Fruit fly (Drosophila melanogaster) whole organism, embryonic: ENCODE results near the gene CG9338.
A peak's percentile ranks its signal among the peaks of the same experiment; 100 is the strongest.

Experiments used
- Ada2b ChIP-seq: fragments of 200-800 bp; sonication (Bioruptor generic); IDR thresholded peaks from 2 replicates; pipeline ENCODE4 v1.3.6; 2022; ENCODE audit warnings: missing biosample characterization, missing genetic modification characterization
- BEAF-32 ChIP-seq: fragments of 200-800 bp; sonication (Bioruptor generic); optimal IDR thresholded peaks from 3 replicates; lab custom pipeline; 2017; ENCODE audit warnings: missing biosample characterization, missing genetic modification characterization, mild to moderate bottlenecking, moderate library complexity, missing genetic modification reagents
- Bgb ChIP-seq: fragments of 200-800 bp; sonication (Bioruptor generic); IDR thresholded peaks from 2 replicates; pipeline ENCODE4 v1.3.6; 2022; ENCODE audit warnings: missing biosample characterization, missing genetic modification characterization; ENCODE audit not compliant: partially characterized antibody
- C15 ChIP-seq: fragments of 200-800 bp; sonication (Bioruptor generic); IDR thresholded peaks from 3 replicates; pipeline ENCODE4 v1.3.6; 2022; ENCODE audit warnings: missing biosample characterization, missing genetic modification characterization
- CG10267 ChIP-seq: fragments of 200-800 bp; sonication (Bioruptor generic); optimal IDR thresholded peaks from 2 replicates; lab custom pipeline; 2018; ENCODE audit warnings: missing biosample characterization, mild to moderate bottlenecking, missing genetic modification characterization, moderate library complexity
- CG10366 ChIP-seq: fragments of 200-800 bp; sonication (Bioruptor generic); IDR thresholded peaks from 2 replicates; pipeline ENCODE4 v1.3.6; 2022; ENCODE audit warnings: missing biosample characterization, missing genetic modification characterization
- CG10431 ChIP-seq: fragments of 200-800 bp; sonication (Bioruptor generic); optimal IDR thresholded peaks from 3 replicates; lab custom pipeline; 2018; ENCODE audit warnings: missing biosample characterization, mild to moderate bottlenecking, missing genetic modification characterization
- CG11247 ChIP-seq: fragments of 200-800 bp; sonication (Bioruptor generic); IDR thresholded peaks from 2 replicates; pipeline ENCODE4 v1.3.6; 2022; ENCODE audit warnings: missing biosample characterization, missing genetic modification characterization
- CG12104 ChIP-seq: fragments of 200-800 bp; sonication (Bioruptor generic); optimal IDR thresholded peaks from 3 replicates; lab custom pipeline; 2016; ENCODE audit warnings: missing biosample characterization, missing genetic modification characterization
- CG12219 ChIP-seq: fragments of 200-800 bp; sonication (Bioruptor generic); optimal IDR thresholded peaks from 3 replicates; lab custom pipeline; 2018; ENCODE audit warnings: missing biosample characterization, mild to moderate bottlenecking, missing genetic modification characterization
- CG12236 ChIP-seq: fragments of 200-800 bp; sonication (Bioruptor generic); optimal IDR thresholded peaks from 2 replicates; lab custom pipeline; 2016; ENCODE audit warnings: missing biosample characterization, missing genetic modification characterization
- CG13296 ChIP-seq: fragments of 200-800 bp; sonication (Bioruptor generic); optimal IDR thresholded peaks from 3 replicates; lab custom pipeline; 2018; ENCODE audit warnings: missing biosample characterization, mild to moderate bottlenecking, missing genetic modification characterization
- CG15601 ChIP-seq: fragments of 200-800 bp; sonication (Bioruptor generic); optimal IDR thresholded peaks from 3 replicates; lab custom pipeline; 2019; ENCODE audit warnings: missing biosample characterization, mild to moderate bottlenecking, missing genetic modification characterization, moderate library complexity
- CG1603 ChIP-seq: fragments of 200-800 bp; sonication (Bioruptor generic); optimal IDR thresholded peaks from 2 replicates; lab custom pipeline; 2019; ENCODE audit warnings: missing biosample characterization, mild to moderate bottlenecking, missing genetic modification characterization, moderate library complexity
- CG16779 ChIP-seq: fragments of 200-800 bp; sonication (Bioruptor generic); IDR thresholded peaks from 2 replicates; pipeline ENCODE4 v1.3.6; 2022; ENCODE audit warnings: missing biosample characterization, missing genetic modification characterization
- CG17385 ChIP-seq: fragments of 200-800 bp; sonication (Bioruptor generic); optimal IDR thresholded peaks from 3 replicates; lab custom pipeline; 2018; ENCODE audit warnings: missing biosample characterization, mild to moderate bottlenecking, missing genetic modification characterization
- CG17802 ChIP-seq: fragments of 200-800 bp; sonication (Bioruptor generic); optimal IDR thresholded peaks from 2 replicates; lab custom pipeline; 2018; ENCODE audit warnings: missing biosample characterization, mild to moderate bottlenecking, missing genetic modification characterization, moderate library complexity
- CG2120 ChIP-seq: fragments of 200-800 bp; sonication (Bioruptor generic); optimal IDR thresholded peaks from 3 replicates; lab custom pipeline; 2016; ENCODE audit warnings: missing biosample characterization, missing genetic modification characterization
- CG2202 ChIP-seq: fragments of 200-800 bp; sonication (Bioruptor generic); optimal IDR thresholded peaks from 2 replicates; lab custom pipeline; 2018; ENCODE audit warnings: missing biosample characterization, mild to moderate bottlenecking, missing genetic modification characterization
- CG3407 ChIP-seq: fragments of 200-800 bp; sonication (Bioruptor generic); optimal IDR thresholded peaks from 2 replicates; lab custom pipeline; 2018; ENCODE audit warnings: missing biosample characterization, mild to moderate bottlenecking, missing genetic modification characterization
- CG3838 ChIP-seq: fragments of 200-800 bp; sonication (Bioruptor generic); optimal IDR thresholded peaks from 3 replicates; lab custom pipeline; 2016; ENCODE audit warnings: missing biosample characterization, missing genetic modification characterization
- CG3995 ChIP-seq: fragments of 200-800 bp; sonication (Bioruptor generic); optimal IDR thresholded peaks from 3 replicates; lab custom pipeline; 2016; ENCODE audit warnings: missing biosample characterization, missing genetic modification characterization
- CG43689 ChIP-seq: fragments of 200-800 bp; sonication (Bioruptor generic); IDR thresholded peaks from 2 replicates; pipeline ENCODE4 v1.3.6; 2022; ENCODE audit warnings: missing biosample characterization, missing genetic modification characterization
- CG4707 ChIP-seq: fragments of 200-800 bp; sonication (Bioruptor generic); optimal IDR thresholded peaks from 2 replicates; lab custom pipeline; 2018; ENCODE audit warnings: missing biosample characterization, mild to moderate bottlenecking, missing genetic modification characterization, moderate library complexity
- CG4820 ChIP-seq: fragments of 200-800 bp; sonication (Bioruptor generic); optimal IDR thresholded peaks from 3 replicates; lab custom pipeline; 2016; ENCODE audit warnings: missing biosample characterization, missing genetic modification characterization
- CG5245 ChIP-seq: fragments of 200-800 bp; sonication (Bioruptor generic); optimal IDR thresholded peaks from 3 replicates; lab custom pipeline; 2016; ENCODE audit warnings: missing biosample characterization, missing genetic modification characterization
- CG6854 ChIP-seq: fragments of 200-800 bp; sonication (Bioruptor generic); optimal IDR thresholded peaks from 3 replicates; lab custom pipeline; 2017; ENCODE audit warnings: missing biosample characterization, mild to moderate bottlenecking, missing genetic modification characterization
- CG8089 ChIP-seq: fragments of 200-800 bp; sonication (Bioruptor generic); optimal IDR thresholded peaks from 3 replicates; lab custom pipeline; 2016; ENCODE audit warnings: missing biosample characterization, missing genetic modification characterization
- CG8359 ChIP-seq: fragments of 200-800 bp; sonication (Bioruptor generic); optimal IDR thresholded peaks from 2 replicates; lab custom pipeline; 2017; ENCODE audit warnings: missing biosample characterization, mild to moderate bottlenecking, missing genetic modification characterization, borderline replicate concordance
- CG8388 ChIP-seq: fragments of 200-800 bp; sonication (Bioruptor generic); optimal IDR thresholded peaks from 2 replicates; lab custom pipeline; 2019; ENCODE audit warnings: missing biosample characterization, mild to moderate bottlenecking, missing genetic modification characterization, moderate library complexity
- Hr51 ChIP-seq, 2 experiments: fragments of 200-800 bp; sonication (Bioruptor generic); optimal IDR thresholded peaks; 2 replicates in 1 of 2; 3 replicates in 1 of 2; lab custom pipeline; 2016 to 2018; ENCODE audit warnings: missing biosample characterization in 2 of 2, missing genetic modification characterization in 2 of 2, mild to moderate bottlenecking in 1 of 2, moderate library complexity in 1 of 2
- MESR4 ChIP-seq: fragments of 200-800 bp; sonication (Bioruptor generic); optimal IDR thresholded peaks from 2 replicates; lab custom pipeline; 2018; ENCODE audit warnings: missing biosample characterization, mild to moderate bottlenecking, missing genetic modification characterization, moderate library complexity
- NfI ChIP-seq: fragments of 200-800 bp; sonication (Bioruptor generic); optimal IDR thresholded peaks from 3 replicates; lab custom pipeline; 2018; ENCODE audit warnings: missing biosample characterization, mild to moderate bottlenecking, missing genetic modification characterization, moderate library complexity
- Sox102F ChIP-seq: fragments of 200-800 bp; sonication (Bioruptor generic); optimal IDR thresholded peaks from 2 replicates; lab custom pipeline; 2018; ENCODE audit warnings: missing biosample characterization, mild to moderate bottlenecking, missing genetic modification characterization, moderate library complexity
- Sry-δ ChIP-seq: fragments of 200-800 bp; sonication (Bioruptor generic); optimal IDR thresholded peaks from 2 replicates; lab custom pipeline; 2016; ENCODE audit warnings: missing biosample characterization, missing genetic modification characterization
- Ssrp ChIP-seq: fragments of 200-800 bp; sonication (Bioruptor generic); optimal IDR thresholded peaks from 2 replicates; lab custom pipeline; 2018; ENCODE audit warnings: missing biosample characterization, mild to moderate bottlenecking, missing genetic modification characterization, moderate library complexity
- Taf1 ChIP-seq: fragments of 200-800 bp; sonication (Bioruptor generic); IDR thresholded peaks from 2 replicates; pipeline ENCODE4 v1.3.6; 2022; ENCODE audit warnings: missing biosample characterization, missing genetic modification characterization
- ab ChIP-seq: fragments of 200-800 bp; sonication (Bioruptor generic); optimal IDR thresholded peaks from 2 replicates; lab custom pipeline; 2016; ENCODE audit warnings: missing biosample characterization, missing genetic modification characterization
- bab2 ChIP-seq: fragments of 200-800 bp; sonication (Bioruptor generic); optimal IDR thresholded peaks from 2 replicates; lab custom pipeline; 2016; ENCODE audit warnings: missing biosample characterization, missing genetic modification characterization
- cas ChIP-seq: fragments of 200-800 bp; sonication (Bioruptor generic); IDR thresholded peaks from 2 replicates; pipeline ENCODE4 v1.3.6; 2022; ENCODE audit warnings: missing biosample characterization, missing genetic modification characterization
- dati ChIP-seq: fragments of 200-800 bp; sonication (Bioruptor generic); IDR thresholded peaks from 2 replicates; pipeline ENCODE4 v1.3.6; 2022; ENCODE audit warnings: missing biosample characterization, missing genetic modification characterization
- dpn ChIP-seq, 2 experiments: fragments of 200-800 bp; sonication (Bioruptor generic); optimal IDR thresholded peaks; 3 replicates each; lab custom pipeline; 2016; ENCODE audit warnings: missing biosample characterization in 2 of 2, missing genetic modification characterization in 2 of 2
- ewg ChIP-seq: fragments of 200-800 bp; sonication (Bioruptor generic); optimal IDR thresholded peaks from 3 replicates; lab custom pipeline; 2017; ENCODE audit warnings: mild to moderate bottlenecking, missing biosample characterization, missing genetic modification reagents, missing genetic modification characterization
- eyg ChIP-seq: fragments of 200-800 bp; sonication (Bioruptor generic); optimal IDR thresholded peaks from 3 replicates; lab custom pipeline; 2016; ENCODE audit warnings: missing biosample characterization, missing genetic modification characterization
- gsb ChIP-seq: fragments of 200-800 bp; sonication (Bioruptor generic); IDR thresholded peaks from 2 replicates; pipeline ENCODE4 v1.3.6; 2022; ENCODE audit warnings: missing biosample characterization, missing genetic modification characterization
- ranshi ChIP-seq: fragments of 200-800 bp; sonication (Bioruptor generic); IDR thresholded peaks from 2 replicates; pipeline ENCODE4 v1.3.6; 2022; ENCODE audit warnings: missing biosample characterization, missing genetic modification characterization
- ro ChIP-seq: fragments of 200-800 bp; sonication (Bioruptor generic); IDR thresholded peaks from 2 replicates; pipeline ENCODE4 v1.3.6; 2022; ENCODE audit warnings: missing biosample characterization, missing genetic modification characterization
- sens-2 ChIP-seq: fragments of 200-800 bp; sonication (Bioruptor generic); IDR thresholded peaks from 2 replicates; pipeline ENCODE4 v1.3.6; 2022; ENCODE audit warnings: missing biosample characterization, missing genetic modification characterization
- tio ChIP-seq: fragments of 200-800 bp; sonication (Bioruptor generic); optimal IDR thresholded peaks from 2 replicates; lab custom pipeline; 2017; ENCODE audit warnings: missing biosample characterization, missing genetic modification characterization, inconsistent platforms
- unpg ChIP-seq: fragments of 200-800 bp; sonication (Bioruptor generic); optimal IDR thresholded peaks from 3 replicates; lab custom pipeline; 2018; ENCODE audit warnings: missing biosample characterization, mild to moderate bottlenecking, missing genetic modification characterization, moderate library complexity
- vvl ChIP-seq: fragments of 200-800 bp; sonication (Bioruptor generic); IDR thresholded peaks from 2 replicates; pipeline ENCODE4 v1.3.6; 2022; ENCODE audit warnings: missing biosample characterization, missing genetic modification characterization

Gene CG9338

DNA sequence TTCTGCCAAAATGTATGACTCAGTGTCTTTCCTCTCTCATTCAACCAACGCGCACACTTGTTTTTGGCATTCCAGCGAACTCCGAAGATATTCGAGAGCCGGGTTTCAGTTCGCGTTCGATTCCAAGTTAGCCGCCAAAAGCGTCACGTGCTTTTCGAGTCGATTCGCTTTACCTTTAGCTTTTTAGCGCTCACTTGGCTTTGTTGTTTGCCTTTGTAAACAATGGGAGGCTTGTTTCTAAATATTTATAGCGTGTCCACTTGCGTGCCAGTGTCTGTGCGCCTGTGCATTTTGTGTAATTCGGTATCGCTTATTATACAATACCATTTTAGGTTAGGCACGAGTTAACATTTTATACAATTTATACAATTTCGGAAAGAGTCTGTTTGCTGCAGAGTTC lies 46.4 kb downstream of the CG9338 start (continued):
- peak; percentile 10 for TF ChIP-seq CG15601 (tag; lab: Kevin White, UChicago)
- no peak for TF ChIP-seq CG11247 (GFP tag; lab: Robert Waterston, UW)
- TF ChIP-seq tio (GFP tag; lab: Kevin White, UChicago), result peak; percentile 9
- no peak for TF ChIP-seq NfI
- peak; percentile 17 for TF ChIP-seq CG1603
- no peak for TF ChIP-seq BEAF-32 (GFP tag; lab: Kevin White, UChicago)
- TF ChIP-seq ro, result no peak
- TF ChIP-seq MESR4 (GFP tag; lab: Kevin White, UChicago), result no peak
- no peak for TF ChIP-seq CG8388 (GFP tag; lab: Kevin White, UChicago)
- no peak for TF ChIP-seq eyg (GFP tag; lab: Kevin White, UChicago)
- TF ChIP-seq CG10366 (GFP tag; lab: Robert Waterston, UW), result no peak
- no peak for TF ChIP-seq dati (GFP tag; lab: Robert Waterston, UW)
- no peak for TF ChIP-seq CG17802
- TF ChIP-seq CG13296 (GFP tag; lab: Kevin White, UChicago), result peak; percentile 59
- TF ChIP-seq Ada2b, result no peak
- TF ChIP-seq sens-2, result no peak
- TF ChIP-seq CG16779 (GFP tag; lab: Robert Waterston, UW), result no peak
- no peak for TF ChIP-seq CG43689 (GFP tag; lab: Robert Waterston, UW)
- peak; percentile 29 for TF ChIP-seq CG4707
- no peak for TF ChIP-seq Sry-δ (GFP tag; lab: Kevin White, UChicago)
- no peak for TF ChIP-seq CG3838 (GFP tag; lab: Kevin White, UChicago)
- TF ChIP-seq CG6854, result no peak
- TF ChIP-seq CG10267 (tag; lab: Kevin White, UChicago), result no peak
- no peak for TF ChIP-seq CG12236 (GFP tag; lab: Kevin White, UChicago)
- TF ChIP-seq bab2 (GFP tag; lab: Kevin White, UChicago), result peak; percentile 42
- TF ChIP-seq Taf1 (GFP tag; lab: Robert Waterston, UW), result no peak
- 0 out of 2 replicates have a peak, but pooled peaks have one; percentile 28 for TF ChIP-seq gsb (GFP tag; lab: Robert Waterston, UW)
- TF ChIP-seq Hr51 (GFP tag; optimal IDR thresholded peaks at IDR 0.05; lab: Kevin White, UChicago), result peak in 1 of 2 experiments; percentile 12
- no peak for TF ChIP-seq CG3995
- peak; percentile 46 for TF ChIP-seq Sox102F (GFP tag; lab: Kevin White, UChicago)
- TF ChIP-seq CG12104 (GFP tag; lab: Kevin White, UChicago), result no peak
- no peak for TF ChIP-seq Ssrp
- TF ChIP-seq cas (GFP tag; lab: Robert Waterston, UW), result no peak
- no peak for TF ChIP-seq Bgb
- TF ChIP-seq CG2120 (GFP tag; lab: Kevin White, UChicago), result peak; percentile 23
- TF ChIP-seq ab (GFP tag; lab: Kevin White, UChicago), result no peak
- peak; percentile 35 for TF ChIP-seq unpg (GFP tag; lab: Kevin White, UChicago)
- TF ChIP-seq C15 (GFP tag; lab: Robert Waterston, UW), result no peak
- TF ChIP-seq ranshi (GFP tag; lab: Robert Waterston, UW), result no peak
- TF ChIP-seq CG5245, result no peak
- TF ChIP-seq CG12219 (GFP tag; lab: Kevin White, UChicago), result peak; percentile 3
- peak; percentile 62 for TF ChIP-seq vvl (GFP tag; lab: Robert Waterston, UW)
- no peak for TF ChIP-seq CG4820 (GFP tag; lab: Kevin White, UChicago)
- no peak for TF ChIP-seq CG10431 (GFP tag; lab: Kevin White, UChicago)
- TF ChIP-seq CG17385 (GFP tag; lab: Kevin White, UChicago), result peak; percentile 40
- peak; percentile 7 for TF ChIP-seq ewg (GFP tag; lab: Kevin White, UChicago)
- no peak for TF ChIP-seq CG8359 (GFP tag; lab: Kevin White, UChicago)
- TF ChIP-seq CG2202, result no peak
- TF ChIP-seq CG3407 (GFP tag; lab: Kevin White, UChicago), result peak; percentile 27
- no peak for TF ChIP-seq CG8089 (GFP tag; lab: Kevin White, UChicago)
- TF ChIP-seq dpn (GFP tag; optimal IDR thresholded peaks at IDR 0.05; lab: Kevin White, UChicago), result no peak
